Worm (Caenorhabditis elegans) whole organism, early embryonic: ENCODE measurements around the gene chtb-3.

ENCODE experiments used
- aly-1 ChIP-seq: sonication (generic microtip); optimal IDR thresholded peaks from 2 replicates; lab custom pipeline; 2016; ENCODE audit warnings: missing genetic modification characterization, missing compliant biosample characterization
- ama-1 ChIP-seq: fragments of 150-350 bp; optimal IDR thresholded peaks from 2 replicates; lab custom pipeline; 2014
- ceh-36 ChIP-seq: sonication (generic microtip); optimal IDR thresholded peaks from 2 replicates; lab custom pipeline; 2016; ENCODE audit warnings: missing genetic modification characterization, inconsistent platforms, missing compliant biosample characterization
- ets-7 ChIP-seq: sonication (generic microtip); optimal IDR thresholded peaks from 2 replicates; lab custom pipeline; 2016; ENCODE audit warnings: missing genotype, missing genetic modification characterization, missing compliant biosample characterization

ce11 chrX:6328860-6329259 is 9.4 kb upstream of the chtb-3 start, which contains the start of gene col-169:
- TF ChIP-seq ceh-36 (tag; lab: Kevin White, UChicago) (no peak), ama-1 (lab: Kevin White, UChicago) (no peak), ets-7 (tag; lab: Kevin White, UChicago) (no peak), aly-1 (tag; lab: Kevin White, UChicago) (no peak)
